Worm (Caenorhabditis elegans): ENCODE results near the gene gst-1.

The gst-1 gene

DNA sequence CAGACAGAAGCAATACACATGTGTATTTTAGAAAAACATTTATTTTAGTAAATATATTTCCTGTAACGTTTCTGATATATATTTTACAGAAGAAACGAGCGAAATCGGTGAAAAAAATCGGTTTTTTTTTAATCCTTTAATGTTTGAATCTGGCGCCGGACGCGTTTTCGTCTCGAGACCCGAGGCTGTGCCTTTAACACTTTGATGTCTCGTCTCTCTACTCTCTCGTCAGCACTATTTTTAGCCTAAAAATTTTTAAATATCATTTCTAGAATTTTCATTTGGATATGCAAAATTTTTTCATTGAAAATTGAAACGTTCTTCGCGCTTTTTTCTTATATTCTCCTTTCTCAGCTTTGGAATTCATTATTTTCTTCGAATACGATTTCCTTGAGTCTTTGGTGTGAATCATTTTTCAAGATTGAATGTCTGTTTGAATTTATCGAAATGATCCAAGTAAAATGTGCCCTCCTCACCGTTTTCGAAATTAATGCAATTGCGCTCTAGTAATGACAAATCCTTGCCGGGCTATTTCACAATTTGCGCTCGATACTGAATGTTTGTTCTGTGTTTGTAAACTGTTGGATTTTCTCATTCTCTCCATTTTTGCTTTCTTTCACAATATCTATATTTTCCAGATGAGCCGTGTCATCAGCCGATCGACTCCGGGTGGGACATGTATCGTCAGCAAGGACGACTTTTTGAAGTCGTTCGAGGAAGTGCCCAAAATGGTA is 4.5 kb upstream of the gst-1 start, which contains the start of gene cls-2:
cls-2 (plus strand) TSS at position 635 of the 734 bp plus-strand sequence.
- TF ChIP-seq klf-2 (GFP tag; conservative IDR thresholded peaks at IDR 0.05) = no peak
- TF ChIP-seq ref-1 (GFP tag; conservative IDR thresholded peaks at IDR 0.05) = no peak
- TF ChIP-seq cog-1 (tag; optimal IDR thresholded peaks at IDR 0.05) = no peak
- TF ChIP-seq ztf-29 (GFP tag; IDR thresholded peaks at IDR 0.05) = no peak
- TF ChIP-seq tab-1 (GFP tag; IDR thresholded peaks at IDR 0.05) = no peak
- TF ChIP-seq flt-1 (GFP tag; IDR thresholded peaks at IDR 0.05) = no peak
- no peak for TF ChIP-seq med-1 (GFP tag; optimal IDR thresholded peaks at IDR 0.05; ENCODE audit: insufficient read depth)
- TF ChIP-seq ztf-23 (GFP tag; IDR thresholded peaks at IDR 0.05) = no peak
- TF ChIP-seq T22C8.4 (GFP tag; IDR thresholded peaks at IDR 0.05) = no peak

DNA sequence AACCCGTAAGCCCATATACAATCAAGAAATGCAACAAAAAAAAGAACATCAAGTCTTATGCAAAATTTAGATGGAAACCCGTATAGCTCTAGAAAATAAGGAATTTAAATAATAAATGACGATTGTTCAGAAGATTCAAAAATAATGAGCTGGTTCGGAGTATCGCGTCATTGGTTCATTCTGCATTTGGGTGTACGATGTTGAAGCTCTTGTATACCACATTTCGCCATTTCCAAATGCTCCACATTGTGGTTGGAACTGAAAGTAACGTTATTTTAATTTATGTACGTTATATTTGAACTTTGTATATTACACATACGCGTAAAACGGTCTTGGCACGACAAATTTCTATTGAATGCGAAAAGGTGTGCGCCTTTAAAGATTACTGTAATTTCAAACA is 1.1 kb downstream of the gst-1 start:
- TF ChIP-seq T22C8.4 (GFP tag; IDR thresholded peaks at IDR 0.05) (no peak), med-1 (GFP tag; optimal IDR thresholded peaks at IDR 0.05; ENCODE audit: insufficient read depth) (no peak), ref-1 (GFP tag; conservative IDR thresholded peaks at IDR 0.05) (no peak), cog-1 (tag; optimal IDR thresholded peaks at IDR 0.05) (no peak), tab-1 (GFP tag; IDR thresholded peaks at IDR 0.05) (no peak), ztf-29 (GFP tag; IDR thresholded peaks at IDR 0.05) (no peak), flt-1 (GFP tag; IDR thresholded peaks at IDR 0.05) (no peak), ztf-23 (GFP tag; IDR thresholded peaks at IDR 0.05) (no peak), klf-2 (GFP tag; conservative IDR thresholded peaks at IDR 0.05) (no peak)

ce11 chrIII:9069712-9070111 is 10.6 kb downstream of the gst-1 start:
- TF ChIP-seq cog-1 (tag; optimal IDR thresholded peaks at IDR 0.05) (no peak), ztf-29 (GFP tag; IDR thresholded peaks at IDR 0.05) (no peak), klf-2 (GFP tag; conservative IDR thresholded peaks at IDR 0.05) (no peak), T22C8.4 (GFP tag; IDR thresholded peaks at IDR 0.05) (no peak), ztf-23 (GFP tag; IDR thresholded peaks at IDR 0.05) (no peak), tab-1 (GFP tag; IDR thresholded peaks at IDR 0.05) (no peak), med-1 (GFP tag; optimal IDR thresholded peaks at IDR 0.05; ENCODE audit: insufficient read depth) (no peak)

- TF ChIP-seq cog-1 (tag; optimal IDR thresholded peaks at IDR 0.05) (no peak), tab-1 (GFP tag; IDR thresholded peaks at IDR 0.05) (no peak), T22C8.4 (GFP tag; IDR thresholded peaks at IDR 0.05) (no peak), klf-2 (GFP tag; conservative IDR thresholded peaks at IDR 0.05) (no peak), ztf-23 (GFP tag; IDR thresholded peaks at IDR 0.05) (no peak), med-1 (GFP tag; optimal IDR thresholded peaks at IDR 0.05; ENCODE audit: insufficient read depth) (no peak), flt-1 (GFP tag; IDR thresholded peaks at IDR 0.05) (no peak), ref-1 (GFP tag; conservative IDR thresholded peaks at IDR 0.05) (no peak), ztf-29 (GFP tag; IDR thresholded peaks at IDR 0.05) (no peak)
These were observed 12.2 kb downstream of the gst-1 start, which contains the start of gene lin-12 for ce11 chrIII:9071372-9071771. Gene lin-12 (minus strand): TSS chrIII:9071472.

ce11 chrIII:9072704-9073103 is 13.6 kb downstream of the gst-1 start:
- no peak for TF ChIP-seq ref-1 (GFP tag; conservative IDR thresholded peaks at IDR 0.05)
- TF ChIP-seq tab-1 (GFP tag; IDR thresholded peaks at IDR 0.05) = no peak
- TF ChIP-seq flt-1 (GFP tag; IDR thresholded peaks at IDR 0.05) = no peak
- TF ChIP-seq cog-1 (tag; optimal IDR thresholded peaks at IDR 0.05) = no peak
- TF ChIP-seq T22C8.4 (GFP tag; IDR thresholded peaks at IDR 0.05) = no peak
- no peak for TF ChIP-seq klf-2 (GFP tag; conservative IDR thresholded peaks at IDR 0.05)
- no peak for TF ChIP-seq med-1 (GFP tag; optimal IDR thresholded peaks at IDR 0.05; ENCODE audit: insufficient read depth)

- TF ChIP-seq ztf-29 (GFP tag; IDR thresholded peaks at IDR 0.05) = no peak
- TF ChIP-seq tab-1 (GFP tag; IDR thresholded peaks at IDR 0.05) = no peak
- TF ChIP-seq ref-1 (GFP tag; conservative IDR thresholded peaks at IDR 0.05) = no peak
- no peak for TF ChIP-seq ztf-23 (GFP tag; IDR thresholded peaks at IDR 0.05)
- no peak for TF ChIP-seq cog-1 (tag; optimal IDR thresholded peaks at IDR 0.05)
- no peak for TF ChIP-seq T22C8.4 (GFP tag; IDR thresholded peaks at IDR 0.05)
These were observed 16.4 kb downstream of the gst-1 start, which contains the start of gene F02A9.7 for ce11 chrIII:9075539-9075938. Gene F02A9.7 (minus strand): TSS chrIII:9075639.

DNA sequence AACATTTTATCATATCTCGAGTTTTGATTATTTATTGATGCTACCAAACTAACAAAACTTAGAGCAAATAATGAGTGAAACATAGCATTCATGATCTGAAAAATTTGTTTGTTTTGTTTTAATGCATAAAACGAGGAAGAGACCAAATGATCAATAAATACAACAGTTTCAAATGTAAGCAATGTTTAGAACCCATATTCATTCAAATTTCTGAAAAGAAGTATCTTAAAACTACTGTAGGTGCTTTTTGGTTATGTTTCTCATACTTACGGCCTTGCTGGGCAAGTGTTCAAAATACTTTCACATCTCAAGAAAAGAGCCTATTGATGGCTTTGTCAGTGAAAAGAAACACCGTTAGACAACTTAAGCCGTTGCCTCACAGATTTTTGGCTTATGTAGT is 18.6 kb downstream of the gst-1 start, which contains the start of gene F02A9.1:
F02A9.1 (minus strand) TSS at position 101 of the 400 bp plus-strand sequence.
- TF ChIP-seq med-1 (GFP tag; optimal IDR thresholded peaks at IDR 0.05; ENCODE audit: insufficient read depth) = no peak

DNA sequence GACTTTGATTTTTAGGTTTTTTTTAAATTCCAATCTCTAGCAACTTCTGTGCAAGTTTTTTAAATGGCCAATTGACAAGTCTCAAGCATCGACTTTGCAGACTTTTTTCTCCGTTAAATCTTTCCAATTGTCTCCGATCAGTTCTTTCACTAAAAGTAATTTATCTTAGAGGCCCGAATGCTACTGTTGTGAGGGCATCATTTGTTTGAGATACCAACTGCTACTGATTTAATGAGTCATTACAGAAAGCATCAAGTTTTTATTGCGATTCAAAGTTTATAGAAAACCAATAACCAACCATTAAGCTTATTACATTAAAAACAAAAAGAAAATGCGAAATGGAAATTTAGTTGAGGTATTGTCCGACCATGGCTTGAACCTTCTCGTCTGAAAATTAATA is 21.0 kb downstream of the gst-1 start:
- TF ChIP-seq tab-1 (GFP tag; IDR thresholded peaks at IDR 0.05) (no peak), flt-1 (GFP tag; IDR thresholded peaks at IDR 0.05) (no peak), med-1 (GFP tag; optimal IDR thresholded peaks at IDR 0.05; ENCODE audit: insufficient read depth) (no peak), ztf-23 (GFP tag; IDR thresholded peaks at IDR 0.05) (no peak), cog-1 (tag; optimal IDR thresholded peaks at IDR 0.05) (no peak), ref-1 (GFP tag; conservative IDR thresholded peaks at IDR 0.05) (no peak), ztf-29 (GFP tag; IDR thresholded peaks at IDR 0.05) (no peak), T22C8.4 (GFP tag; IDR thresholded peaks at IDR 0.05) (no peak), klf-2 (GFP tag; conservative IDR thresholded peaks at IDR 0.05) (no peak)

DNA sequence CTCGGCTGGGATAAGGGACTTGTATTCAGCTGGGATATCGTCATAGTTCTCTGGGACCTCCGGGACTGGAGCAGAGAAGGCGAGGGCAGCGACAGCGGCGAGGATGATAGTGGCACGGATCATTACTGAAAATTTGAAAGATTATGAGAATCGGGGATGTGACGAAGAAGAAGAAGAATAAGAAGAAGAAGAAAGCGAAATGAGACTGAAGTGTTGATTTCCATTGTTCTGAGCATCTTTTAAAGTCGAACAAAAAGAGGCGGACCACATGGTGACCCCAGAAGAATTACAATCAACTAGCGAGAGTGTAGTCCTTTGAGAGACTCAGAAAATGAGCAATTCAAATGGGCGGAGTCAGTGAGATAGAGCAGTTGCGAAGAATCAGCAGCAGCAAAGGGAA is 21.9 kb downstream of the gst-1 start, which contains the start of gene far-1:
far-1 (minus strand) TSS at position 125 of the 400 bp plus-strand sequence.
- TF ChIP-seq klf-2 (GFP tag; conservative IDR thresholded peaks at IDR 0.05) = no peak

ce11 chrIII:9081763-9082162 is 22.6 kb downstream of the gst-1 start, which contains the start of gene far-2:
Gene far-2 (plus strand): TSS chrIII:9081828.
- TF ChIP-seq T22C8.4 (GFP tag; IDR thresholded peaks at IDR 0.05) (no peak), klf-2 (GFP tag; conservative IDR thresholded peaks at IDR 0.05) (no peak), cog-1 (tag; optimal IDR thresholded peaks at IDR 0.05) (no peak), ztf-23 (GFP tag; IDR thresholded peaks at IDR 0.05) (no peak), med-1 (GFP tag; optimal IDR thresholded peaks at IDR 0.05; ENCODE audit: insufficient read depth) (no peak), ref-1 (GFP tag; conservative IDR thresholded peaks at IDR 0.05) (no peak), ztf-29 (GFP tag; IDR thresholded peaks at IDR 0.05) (no peak), flt-1 (GFP tag; IDR thresholded peaks at IDR 0.05) (no peak)
